Comparison of ENCODE assay signal across 5 worm cellular contexts in genomic region chrII:10999109-10999508, ce11.
TF ChIP-seq lines count a peak whose summit lies in the region.

No protein-coding gene starts in this region.

TF ChIP-seq in whole organism, L1 larva, 84 proteins besides CTCF, POLR2A, EP300 and RAD21:
- no peak for TF ChIP-seq ceh-90 (tag; optimal IDR thresholded peaks at IDR 0.05; lab: Kevin White, UChicago)
- TF ChIP-seq jun-1 (tag; optimal IDR thresholded peaks at IDR 0.05; lab: Kevin White, UChicago), result no peak
- peak; percentile 27 for TF ChIP-seq nhr-71 (tag; optimal IDR thresholded peaks at IDR 0.05; lab: Kevin White, UChicago)
- TF ChIP-seq ces-1 (GFP tag; optimal IDR thresholded peaks at IDR 0.05; lab: Kevin White, UChicago), result no peak
- TF ChIP-seq C34B4.2 (tag; optimal IDR thresholded peaks at IDR 0.05; lab: Kevin White, UChicago), result no peak
- peak; percentile 18 for TF ChIP-seq nhr-47 (tag; optimal IDR thresholded peaks at IDR 0.05; lab: Kevin White, UChicago)

TF ChIP-seq in whole organism, L4 larva, 104 proteins besides CTCF, POLR2A, EP300 and RAD21:
- TF ChIP-seq T20F7.1 (GFP tag; optimal IDR thresholded peaks at IDR 0.05; lab: Kevin White, UChicago) (no peak), set-16 (GFP tag; IDR thresholded peaks at IDR 0.05; lab: Robert Waterston, UW) (0 out of 2 replicates have a peak, but pooled peaks have one; percentile 6), attf-4 (tag; optimal IDR thresholded peaks at IDR 0.05; lab: Kevin White, UChicago) (no peak), ces-1 (GFP tag; optimal IDR thresholded peaks at IDR 0.05; lab: Kevin White, UChicago) (peak; percentile 49), aha-1 (tag; lab: Kevin White, UChicago) (peak; percentile 63), mes-2 (tag; optimal IDR thresholded peaks at IDR 0.05; lab: Kevin White, UChicago; ENCODE audit: poor library complexity, severe bottlenecking) (no peak), Y75B8A.6 (GFP tag; IDR thresholded peaks at IDR 0.05; lab: Robert Waterston, UW) (no peak)

TF ChIP-seq in whole organism, late embryonic, 69 proteins besides CTCF, POLR2A, EP300 and RAD21:
- TF ChIP-seq unc-42 (tag; optimal IDR thresholded peaks at IDR 0.05; lab: Kevin White, UChicago) (peak; percentile 90), pha-4 (tag; optimal IDR thresholded peaks at IDR 0.05; lab: Kevin White, UChicago) (no peak), T23F11.4 (GFP tag; optimal IDR thresholded peaks at IDR 0.05; lab: Kevin White, UChicago) (no peak), K02D7.2 (tag; optimal IDR thresholded peaks at IDR 0.05; lab: Kevin White, UChicago) (no peak), ama-1 (optimal IDR thresholded peaks at IDR 0.05; lab: Kevin White, UChicago) (no peak), lin-11 (tag; optimal IDR thresholded peaks at IDR 0.05; lab: Kevin White, UChicago) (no peak)

TF ChIP-seq in whole organism, mixed stage, embryonic, 35 proteins besides CTCF, POLR2A, EP300 and RAD21:
- peak; percentile 95 for TF ChIP-seq ces-1 (GFP tag; optimal IDR thresholded peaks at IDR 0.05; lab: Kevin White, UChicago)
- no peak for TF ChIP-seq hlh-1 (tag; optimal IDR thresholded peaks at IDR 0.05; lab: Kevin White, UChicago)

TF ChIP-seq in whole organism, young adult, 124 proteins besides CTCF, POLR2A, EP300 and RAD21:
- TF ChIP-seq B0261.1 (tag; optimal IDR thresholded peaks at IDR 0.05; lab: Kevin White, UChicago) (no peak), mcd-1 (GFP tag; IDR thresholded peaks at IDR 0.05; lab: Robert Waterston, UW) (0 out of 2 replicates have a peak, but pooled peaks have one; percentile 9)
